Worm (Caenorhabditis elegans) whole organism, mixed stage, embryonic: ENCODE results near the gene mlc-6.

Experiments
- ceh-83 ChIP-seq: fragments of 200-800 bp; sonication (Bioruptor generic); optimal IDR thresholded peaks from 2 replicates; lab custom pipeline; 2018; ENCODE audit warnings: mild to moderate bottlenecking, missing genetic modification characterization, missing compliant biosample characterization
- hlh-1 ChIP-seq: fragments of 150-350 bp; optimal IDR thresholded peaks from 2 replicates; lab custom pipeline; 2014; ENCODE audit warnings: missing biosample characterization, missing genetic modification reagents, missing genetic modification characterization
- lin-13 ChIP-seq: fragments of 150-350 bp; optimal IDR thresholded peaks from 2 replicates; lab custom pipeline; 2014; ENCODE audit warnings: missing biosample characterization, missing genetic modification characterization
- mab-5 ChIP-seq: fragments of 150-350 bp; optimal IDR thresholded peaks from 2 replicates; lab custom pipeline; 2014; ENCODE audit warnings: missing biosample characterization, missing genetic modification characterization
- nhr-237 ChIP-seq: fragments of 150-350 bp; optimal IDR thresholded peaks from 2 replicates; lab custom pipeline; 2014; ENCODE audit warnings: missing biosample characterization, missing genetic modification characterization
- ztf-11 ChIP-seq: fragments of 150-350 bp; optimal IDR thresholded peaks from 2 replicates; lab custom pipeline; 2014; ENCODE audit warnings: missing biosample characterization, missing genetic modification characterization

DNA sequence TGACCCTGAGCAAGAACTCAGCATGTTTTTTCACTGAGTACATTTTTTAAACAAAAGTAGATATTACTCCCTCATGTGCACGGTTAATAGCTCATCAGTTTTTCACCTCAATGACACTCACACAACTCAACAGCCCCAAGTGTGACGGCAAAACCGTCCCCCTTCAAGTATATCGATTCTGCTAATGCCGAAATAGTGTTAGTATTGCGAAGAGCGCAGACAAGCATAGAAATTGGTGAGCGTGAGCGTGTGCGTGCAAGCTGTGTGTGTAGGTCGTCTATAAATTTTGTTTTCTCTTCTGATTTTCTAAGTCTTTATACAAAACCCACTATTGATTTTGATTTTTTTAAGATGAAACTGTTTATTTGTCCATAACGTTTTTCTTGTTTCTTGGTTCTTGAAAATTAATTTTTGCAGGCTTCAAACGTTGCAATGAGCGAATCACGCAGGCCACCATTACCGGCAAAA lies 8.1 kb downstream of the mlc-6 start, which contains the start of gene K04C1.2:
- TF ChIP-seq lin-13 (tag; lab: Kevin White, UChicago) (no peak), nhr-237 (no peak), ztf-11 (tag; lab: Kevin White, UChicago) (no peak), hlh-1 (tag; lab: Kevin White, UChicago) (no peak), mab-5 (tag; lab: Kevin White, UChicago) (no peak), ceh-83 (GFP tag; lab: Kevin White, UChicago) (no peak)
